Worm (Caenorhabditis elegans) whole organism, midembryonic: Measurements from ENCODE around the gene sri-2.

Experiments
- T22C8.4 ChIP-seq: fragments of 200-800 bp; sonication (Bioruptor generic); IDR thresholded peaks from 2 replicates; pipeline ENCODE4 v1.3.6; 2022; ENCODE audit warnings: missing genetic modification characterization, missing compliant biosample characterization
- cog-1 ChIP-seq: sonication (generic microtip); optimal IDR thresholded peaks from 2 replicates; lab custom pipeline; 2016; ENCODE audit warnings: missing genetic modification characterization, missing compliant biosample characterization
- flt-1 ChIP-seq: fragments of 200-800 bp; sonication (Bioruptor generic); IDR thresholded peaks from 2 replicates; pipeline ENCODE4 v1.3.6; 2022; ENCODE audit warnings: missing genetic modification characterization, missing compliant biosample characterization
- klf-2 ChIP-seq: fragments of 200-800 bp; sonication (Bioruptor generic); conservative IDR thresholded peaks from 2 replicates; pipeline ENCODE4 v1.3.6; 2022; ENCODE audit warnings: missing genetic modification reagents, missing genetic modification characterization, missing compliant biosample characterization
- ref-1 ChIP-seq: fragments of 200-800 bp; sonication (Bioruptor generic); conservative IDR thresholded peaks from 2 replicates; pipeline ENCODE4 v1.3.6; 2022; ENCODE audit warnings: missing genetic modification reagents, missing genetic modification characterization, missing compliant biosample characterization
- tab-1 ChIP-seq: fragments of 200-800 bp; sonication (Bioruptor generic); IDR thresholded peaks from 2 replicates; pipeline ENCODE4 v1.3.6; 2022; ENCODE audit warnings: missing genetic modification characterization, missing compliant biosample characterization
- ztf-29 ChIP-seq: fragments of 200-800 bp; sonication (Bioruptor generic); IDR thresholded peaks from 2 replicates; pipeline ENCODE4 v1.3.6; 2022; ENCODE audit warnings: missing genetic modification reagents, missing genetic modification characterization, missing compliant biosample characterization

DNA sequence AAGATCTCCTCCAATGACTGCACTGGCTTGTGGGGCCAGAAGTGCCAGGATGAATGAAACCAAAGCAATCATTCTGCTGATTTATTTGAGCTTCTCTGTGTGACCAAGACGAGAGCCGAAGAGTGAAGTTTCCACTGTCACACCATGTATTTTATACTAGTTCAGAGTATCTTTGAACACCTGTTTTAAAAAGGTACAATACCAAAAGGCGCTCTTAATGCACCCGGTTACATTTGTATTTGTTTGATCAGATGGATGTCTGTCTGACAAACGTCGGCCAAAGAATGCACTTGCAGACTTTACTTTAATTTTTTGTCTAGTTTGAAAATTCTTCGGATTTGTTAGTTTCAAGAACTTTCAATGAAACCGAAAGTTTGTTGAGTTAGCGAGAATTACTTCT lies 44.7 kb downstream of the sri-2 start, which contains the start of gene F35E8.10:
- TF ChIP-seq flt-1, result no peak
- TF ChIP-seq ztf-29 (GFP tag; lab: Robert Waterston, UW), result no peak
- no peak for TF ChIP-seq klf-2 (GFP tag; lab: Robert Waterston, UW)
- TF ChIP-seq cog-1 (tag; lab: Kevin White, UChicago), result no peak
- TF ChIP-seq T22C8.4 (GFP tag; lab: Robert Waterston, UW), result no peak
- TF ChIP-seq ref-1 (GFP tag; lab: Robert Waterston, UW), result no peak
- TF ChIP-seq tab-1, result no peak
